Worm (Caenorhabditis elegans) whole organism, late embryonic: ENCODE measurements around the gene nprl-3.

Experiments
- T23F11.4 ChIP-seq: fragments of 200-800 bp; sonication (Bioruptor generic); optimal IDR thresholded peaks from 2 replicates; lab custom pipeline; 2018; ENCODE audit warnings: mild to moderate bottlenecking, missing genetic modification characterization, missing compliant biosample characterization
- Y22D7AL.16 ChIP-seq: sonication (generic microtip); optimal IDR thresholded peaks from 2 replicates; lab custom pipeline; 2016; ENCODE audit warnings: missing genetic modification characterization, missing compliant biosample characterization
- ceh-48 ChIP-seq: sonication (generic microtip); optimal IDR thresholded peaks from 2 replicates; lab custom pipeline; 2016; ENCODE audit warnings: missing genetic modification characterization, inconsistent platforms, missing compliant biosample characterization
- ceh-6 ChIP-seq: fragments of 200-800 bp; sonication (Bioruptor generic); optimal IDR thresholded peaks from 2 replicates; lab custom pipeline; 2018; ENCODE audit warnings: mild to moderate bottlenecking, missing genetic modification characterization, missing compliant biosample characterization
- dmd-4 ChIP-seq: sonication (generic microtip); optimal IDR thresholded peaks from 2 replicates; lab custom pipeline; 2016; ENCODE audit warnings: borderline replicate concordance, missing genetic modification characterization, missing compliant biosample characterization
- elt-2 ChIP-seq: sonication (generic microtip); optimal IDR thresholded peaks from 2 replicates; lab custom pipeline; 2016; ENCODE audit warnings: missing genetic modification reagents, missing genetic modification characterization, missing compliant biosample characterization
- fkh-10 ChIP-seq: fragments of 150-350 bp; optimal IDR thresholded peaks from 2 replicates; lab custom pipeline; 2014; ENCODE audit warnings: missing biosample characterization, missing genetic modification reagents, missing genetic modification characterization
- hlh-6 ChIP-seq: sonication (generic microtip); optimal IDR thresholded peaks from 2 replicates; lab custom pipeline; 2016; ENCODE audit warnings: missing genotype, missing genetic modification characterization, missing compliant biosample characterization
- pros-1 ChIP-seq: fragments of 150-350 bp; optimal IDR thresholded peaks from 2 replicates; lab custom pipeline; 2014; ENCODE audit warnings: missing biosample characterization, missing genetic modification reagents, missing genetic modification characterization
- rnt-1 ChIP-seq: sonication (generic microtip); optimal IDR thresholded peaks from 2 replicates; lab custom pipeline; 2016; ENCODE audit warnings: missing genetic modification characterization, missing compliant biosample characterization
- sox-2 ChIP-seq: fragments of 200-800 bp; sonication (Bioruptor generic); IDR thresholded peaks from 2 replicates; pipeline ENCODE4 v1.3.6; 2022; ENCODE audit warnings: missing genetic modification reagents, missing genetic modification characterization, missing compliant biosample characterization
- tbx-2 ChIP-seq: sonication (generic microtip); optimal IDR thresholded peaks from 2 replicates; lab custom pipeline; 2016; ENCODE audit warnings: missing genetic modification characterization, missing compliant biosample characterization
- unc-55 ChIP-seq: sonication (generic microtip); optimal IDR thresholded peaks from 2 replicates; lab custom pipeline; 2017; ENCODE audit warnings: missing biosample characterization, missing genetic modification reagents, missing genetic modification characterization
- unc-86 ChIP-seq: sonication (generic microtip); optimal IDR thresholded peaks from 2 replicates; lab custom pipeline; 2016; ENCODE audit warnings: missing genetic modification characterization, missing compliant biosample characterization

DNA sequence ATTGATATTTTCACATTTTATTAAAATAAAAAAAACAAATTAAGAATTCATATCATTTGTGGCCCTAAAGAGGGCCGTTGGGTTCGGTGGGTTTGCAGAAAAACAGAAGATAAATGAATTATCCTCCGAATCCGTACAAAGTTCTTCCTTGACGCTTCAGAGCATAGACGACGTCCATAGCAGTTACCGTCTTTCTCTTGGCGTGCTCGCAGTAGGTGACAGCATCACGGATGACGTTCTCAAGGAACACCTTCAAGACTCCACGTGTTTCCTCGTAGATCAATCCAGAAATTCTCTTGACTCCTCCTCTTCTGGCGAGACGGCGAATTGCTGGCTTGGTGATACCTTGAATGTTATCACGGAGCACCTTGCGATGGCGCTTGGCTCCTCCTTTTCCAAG is 36.3 kb downstream of the nprl-3 start:
- TF ChIP-seq elt-2 (tag; lab: Kevin White, UChicago), result no peak
- no peak for TF ChIP-seq fkh-10 (GFP tag; lab: Kevin White, UChicago)
- TF ChIP-seq ceh-6, result no peak
- TF ChIP-seq T23F11.4 (GFP tag; lab: Kevin White, UChicago), result no peak
- TF ChIP-seq unc-86, result no peak
- TF ChIP-seq unc-55 (GFP tag; lab: Kevin White, UChicago), result no peak
- TF ChIP-seq rnt-1 (tag; lab: Kevin White, UChicago), result no peak
- TF ChIP-seq dmd-4 (tag; lab: Kevin White, UChicago), result no peak
- no peak for TF ChIP-seq pros-1 (tag; lab: Kevin White, UChicago)
- TF ChIP-seq tbx-2 (tag; lab: Kevin White, UChicago), result no peak
- TF ChIP-seq Y22D7AL.16 (tag; lab: Kevin White, UChicago), result no peak
- no peak for TF ChIP-seq ceh-48 (tag; lab: Kevin White, UChicago)
- TF ChIP-seq sox-2 (GFP tag; lab: Robert Waterston, UW), result no peak
- no peak for TF ChIP-seq hlh-6 (tag; lab: Kevin White, UChicago)
